Worm (Caenorhabditis elegans): ENCODE measurements around the gene ZC239.16.
"Not testable (repeated sequence)": the region's sequence is repeated elsewhere in the genome, so short reads cannot be mapped to it uniquely, and the experiment has no call there.

The ZC239.16 gene

ce11 chrII:3241842-3242241 is 16.7 kb upstream of the ZC239.16 start:
- TF ChIP-seq W03F9.2 (tag; optimal IDR thresholded peaks at IDR 0.05) (no peak), him-1 (tag; optimal IDR thresholded peaks at IDR 0.05) (no peak), dao-5 (tag; optimal IDR thresholded peaks at IDR 0.05) (no peak)

- no peak for TF ChIP-seq W03F9.2 (tag; optimal IDR thresholded peaks at IDR 0.05)
- TF ChIP-seq him-1 (tag; optimal IDR thresholded peaks at IDR 0.05): no peak
- no peak for TF ChIP-seq dao-5 (tag; optimal IDR thresholded peaks at IDR 0.05)
Measured at ce11 chrII:3240207-3240606, 15.1 kb upstream of the ZC239.16 start, which contains the start of gene C17F4.3. Gene C17F4.3, plus strand, starts transcription at chrII:3240507.

- TF ChIP-seq him-1 (tag; optimal IDR thresholded peaks at IDR 0.05) (no peak), dao-5 (tag; optimal IDR thresholded peaks at IDR 0.05) (no peak), W03F9.2 (tag; optimal IDR thresholded peaks at IDR 0.05) (no peak)
Measured at ce11 chrII:3237038-3237521, 12.0 kb upstream of the ZC239.16 start, which contains the start of the genes srz-67 and C17F4.11. Gene srz-67, minus strand, starts transcription at chrII:3237138. Gene C17F4.11, plus strand, starts transcription at chrII:3237471.

DNA sequence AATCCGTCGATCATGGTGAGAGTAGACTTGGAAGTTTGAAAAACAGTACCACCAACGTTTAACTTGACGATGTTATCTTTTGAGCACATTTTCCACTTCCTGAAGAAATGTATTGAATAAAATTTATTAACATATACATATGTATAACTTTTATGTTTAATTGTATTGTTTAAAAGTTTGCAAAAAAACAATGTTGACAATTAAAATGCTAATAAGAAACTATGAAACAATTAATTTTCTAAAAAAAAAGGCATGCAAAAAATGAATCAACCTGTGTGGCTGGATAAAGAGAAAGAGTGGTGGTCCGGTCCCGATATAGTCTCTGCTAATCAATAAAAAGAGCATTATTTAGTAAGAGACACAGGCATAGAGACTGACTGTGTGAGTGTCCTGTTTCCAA is 9.6 kb upstream of the ZC239.16 start, which contains the start of gene C17F4.8:
Gene C17F4.8 (minus strand): TSS at position 101 of the 400 bp plus-strand sequence.
- TF ChIP-seq dao-5 (tag; optimal IDR thresholded peaks at IDR 0.05): no peak

DNA sequence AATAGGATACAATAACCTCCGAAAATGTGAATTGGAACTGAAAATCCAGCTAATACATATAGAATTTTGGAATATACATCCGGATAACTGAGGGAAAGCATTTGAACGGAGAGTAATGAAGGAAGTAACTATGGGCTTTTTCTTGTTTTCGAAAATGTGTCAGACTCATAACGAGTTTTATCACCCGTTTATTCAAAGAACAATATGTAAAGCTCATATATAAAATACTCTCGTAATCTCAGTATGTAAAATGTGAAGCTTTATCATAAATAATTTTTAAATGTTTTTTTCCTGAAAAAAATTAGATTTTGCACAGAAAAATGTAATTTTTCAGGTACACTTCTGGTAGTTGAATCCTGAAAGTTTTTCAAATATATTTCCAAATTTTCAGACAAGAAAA is 5.3 kb upstream of the ZC239.16 start, which contains the start of gene srh-297:
Gene srh-297 (minus strand): TSS at position 101 of the 400 bp plus-strand sequence.
- TF ChIP-seq dao-5 (tag; optimal IDR thresholded peaks at IDR 0.05) (no peak), him-1 (tag; optimal IDR thresholded peaks at IDR 0.05) (no peak), W03F9.2 (tag; optimal IDR thresholded peaks at IDR 0.05) (no peak)

ce11 chrII:3225780-3226179 is 661 bp upstream of the ZC239.16 start, which contains the start of gene ZC239.17:
Gene ZC239.17, minus strand, starts transcription at chrII:3225880.
- TF ChIP-seq him-1 (tag; optimal IDR thresholded peaks at IDR 0.05): no peak
- TF ChIP-seq W03F9.2 (tag; optimal IDR thresholded peaks at IDR 0.05): no peak
- TF ChIP-seq dao-5 (tag; optimal IDR thresholded peaks at IDR 0.05): no peak

DNA sequence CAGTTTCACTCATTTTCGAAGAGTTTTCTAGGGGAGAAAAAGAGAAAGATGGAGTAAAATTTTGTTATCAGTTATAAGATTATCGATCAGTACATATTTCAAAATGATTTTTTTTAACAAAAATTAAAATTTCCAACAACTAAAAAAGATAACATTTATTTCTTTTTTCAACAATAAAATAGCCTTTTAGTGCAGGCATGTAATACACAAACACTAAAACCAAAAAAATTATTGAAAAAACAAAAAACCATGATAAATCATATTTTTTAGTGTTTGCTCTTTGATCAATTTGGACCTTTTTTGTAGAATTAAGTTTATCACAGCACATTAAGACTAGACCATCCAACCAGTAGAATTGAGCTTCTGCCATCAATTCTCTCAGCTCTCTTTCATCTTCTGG is 488 bp downstream of the ZC239.16 start, which contains the start of gene ZC239.15:
Gene ZC239.15 (minus strand): TSS at position 101 of the 400 bp plus-strand sequence.
- TF ChIP-seq W03F9.2 (tag; optimal IDR thresholded peaks at IDR 0.05) (no peak), him-1 (tag; optimal IDR thresholded peaks at IDR 0.05) (no peak), dao-5 (tag; optimal IDR thresholded peaks at IDR 0.05) (no peak)

ce11 chrII:3222686-3223085 is 2.4 kb downstream of the ZC239.16 start, which contains the start of gene ZC239.13:
Gene ZC239.13, minus strand, starts transcription at chrII:3222839.
- TF ChIP-seq dao-5 (tag; optimal IDR thresholded peaks at IDR 0.05) (no peak), W03F9.2 (tag; optimal IDR thresholded peaks at IDR 0.05) (no peak), him-1 (tag; optimal IDR thresholded peaks at IDR 0.05) (no peak)

DNA sequence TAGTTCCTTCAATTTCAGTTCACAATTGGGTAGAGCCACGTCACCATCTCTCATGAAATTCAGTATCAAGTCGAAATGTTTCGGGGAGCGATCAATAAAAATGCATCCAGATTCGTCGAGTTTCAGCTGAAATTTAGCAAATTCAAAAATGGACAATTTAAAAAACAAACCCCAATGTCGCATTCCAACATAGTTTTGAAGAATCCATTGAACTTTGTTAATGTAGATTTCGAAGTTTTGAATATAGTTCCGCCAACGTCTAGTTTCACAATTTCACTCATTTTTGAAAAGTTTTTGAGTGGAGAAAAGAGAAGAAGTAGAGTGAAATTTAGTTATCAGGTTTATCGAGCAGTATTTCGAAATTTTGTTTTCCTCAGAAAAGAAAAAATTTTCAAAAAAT is 3.4 kb downstream of the ZC239.16 start, which contains the start of gene ZC239.14:
Gene ZC239.14 (minus strand): TSS at position 305 of the 400 bp plus-strand sequence.
- no peak for TF ChIP-seq him-1 (tag; optimal IDR thresholded peaks at IDR 0.05)
- no peak for TF ChIP-seq dao-5 (tag; optimal IDR thresholded peaks at IDR 0.05)
- no peak for TF ChIP-seq W03F9.2 (tag; optimal IDR thresholded peaks at IDR 0.05)

DNA sequence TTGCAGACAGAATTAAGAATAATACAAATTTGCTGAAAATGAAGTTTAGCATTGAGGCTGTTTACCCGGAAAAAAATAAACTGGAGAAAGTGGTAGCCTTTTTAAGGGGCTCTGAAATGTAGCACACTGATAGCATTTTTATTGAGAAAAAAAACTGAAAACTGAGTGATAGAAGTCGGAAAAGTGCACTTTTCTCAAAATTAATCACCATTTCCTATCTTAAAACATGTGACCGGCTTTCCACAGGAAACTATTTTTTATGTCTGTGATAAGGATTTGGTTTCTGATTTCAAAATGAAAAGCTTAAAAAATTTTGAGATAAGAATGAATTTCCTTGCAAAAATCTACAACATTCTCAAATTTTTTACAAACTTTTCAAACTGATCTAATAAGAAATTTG is 4.4 kb downstream of the ZC239.16 start, which contains the start of gene ZC239.22:
Gene ZC239.22 (minus strand): TSS at position 101 of the 400 bp plus-strand sequence.
- no peak for TF ChIP-seq dao-5 (tag; optimal IDR thresholded peaks at IDR 0.05)
- TF ChIP-seq him-1 (tag; optimal IDR thresholded peaks at IDR 0.05): no peak
- TF ChIP-seq W03F9.2 (tag; optimal IDR thresholded peaks at IDR 0.05): no peak

- TF ChIP-seq him-1, dao-5, W03F9.2 (tag; optimal IDR thresholded peaks at IDR 0.05): not testable (repeated sequence)
Measured at ce11 chrII:3215762-3216161, 9.4 kb downstream of the ZC239.16 start, which contains the start of gene ZC239.3. Gene ZC239.3, plus strand, starts transcription at chrII:3216062.

DNA sequence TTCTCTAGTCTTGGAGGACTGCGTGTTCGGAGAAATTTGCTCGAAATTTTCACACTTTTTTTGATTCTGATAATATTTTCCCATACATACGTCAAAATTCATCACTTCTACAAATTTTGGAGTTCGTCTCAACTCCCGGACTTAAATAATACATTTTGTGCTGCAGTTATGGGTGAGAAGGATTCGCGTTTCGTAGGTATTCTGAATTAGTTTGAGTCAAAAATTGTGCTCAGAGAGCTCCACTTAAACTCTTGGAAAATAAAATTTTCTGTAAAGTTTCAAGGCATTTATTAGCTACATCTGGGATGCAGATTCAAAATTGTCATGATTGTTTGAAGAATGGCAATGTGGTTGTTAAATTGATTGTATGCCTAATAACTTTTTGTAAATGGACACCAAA is 11.2 kb downstream of the ZC239.16 start, which contains the start of gene ZC239.4:
Gene ZC239.4 (plus strand): TSS at position 301 of the 400 bp plus-strand sequence.
- TF ChIP-seq dao-5 (tag; optimal IDR thresholded peaks at IDR 0.05): no peak
- no peak for TF ChIP-seq W03F9.2 (tag; optimal IDR thresholded peaks at IDR 0.05)
- TF ChIP-seq him-1 (tag; optimal IDR thresholded peaks at IDR 0.05): no peak

- no peak for TF ChIP-seq W03F9.2 (tag; optimal IDR thresholded peaks at IDR 0.05)
- TF ChIP-seq him-1 (tag; optimal IDR thresholded peaks at IDR 0.05): no peak
- no peak for TF ChIP-seq dao-5 (tag; optimal IDR thresholded peaks at IDR 0.05)
Measured at ce11 chrII:3210365-3210764, 14.8 kb downstream of the ZC239.16 start, which contains the start of gene ZC239.5. Gene ZC239.5, plus strand, starts transcription at chrII:3210665.

- no peak for TF ChIP-seq W03F9.2 (tag; optimal IDR thresholded peaks at IDR 0.05)
- no peak for TF ChIP-seq him-1 (tag; optimal IDR thresholded peaks at IDR 0.05)
- TF ChIP-seq dao-5 (tag; optimal IDR thresholded peaks at IDR 0.05): no peak
Measured at ce11 chrII:3209251-3209650, 15.9 kb downstream of the ZC239.16 start, which contains the start of gene ZC239.6. Gene ZC239.6, plus strand, starts transcription at chrII:3209631.

All from whole organism, L4/young adult.